Worm (Caenorhabditis elegans) whole organism, early embryonic: ENCODE results near the gene arx-4.
A peak's percentile ranks its signal among the peaks of the same experiment; 100 is the strongest.

Experiments used
- B0310.2 ChIP-seq: sonication (generic microtip); optimal IDR thresholded peaks from 2 replicates; lab custom pipeline; 2016; ENCODE audit warnings: mild to moderate bottlenecking, missing genetic modification characterization, missing compliant biosample characterization
- F13C5.2 ChIP-seq: sonication (generic microtip); optimal IDR thresholded peaks from 2 replicates; lab custom pipeline; 2017; ENCODE audit warnings: mild to moderate bottlenecking, missing genetic modification characterization, inconsistent platforms, missing compliant biosample characterization
- aly-1 ChIP-seq: sonication (generic microtip); optimal IDR thresholded peaks from 2 replicates; lab custom pipeline; 2016; ENCODE audit warnings: missing genetic modification characterization, missing compliant biosample characterization
- ama-1 ChIP-seq: fragments of 150-350 bp; optimal IDR thresholded peaks from 2 replicates; lab custom pipeline; 2014
- ceh-13 ChIP-seq: fragments of 200-800 bp; sonication (Bioruptor generic); optimal IDR thresholded peaks from 2 replicates; lab custom pipeline; 2018; ENCODE audit warnings: mild to moderate bottlenecking, missing genetic modification characterization, missing compliant biosample characterization
- ceh-36 ChIP-seq: sonication (generic microtip); optimal IDR thresholded peaks from 2 replicates; lab custom pipeline; 2016; ENCODE audit warnings: missing genetic modification characterization, inconsistent platforms, missing compliant biosample characterization
- ets-7 ChIP-seq: sonication (generic microtip); optimal IDR thresholded peaks from 2 replicates; lab custom pipeline; 2016; ENCODE audit warnings: missing genotype, missing genetic modification characterization, missing compliant biosample characterization
- flt-1 ChIP-seq: fragments of 200-800 bp; sonication (Bioruptor generic); IDR thresholded peaks from 2 replicates; pipeline ENCODE4 v1.3.6; 2022; ENCODE audit warnings: missing genetic modification characterization, missing compliant biosample characterization
- hmbx-1 ChIP-seq: sonication (generic microtip); optimal IDR thresholded peaks from 2 replicates; lab custom pipeline; 2016; ENCODE audit warnings: mild to moderate bottlenecking, missing genetic modification characterization, missing compliant biosample characterization
- hmg-4 ChIP-seq: fragments of 200-800 bp; sonication (Bioruptor generic); optimal IDR thresholded peaks from 2 replicates; lab custom pipeline; 2018; ENCODE audit warnings: mild to moderate bottlenecking, missing genetic modification characterization, missing compliant biosample characterization
- hnd-1 ChIP-seq: sonication (generic microtip); optimal IDR thresholded peaks from 2 replicates; lab custom pipeline; 2016; ENCODE audit warnings: missing genetic modification characterization, missing compliant biosample characterization
- pes-1 ChIP-seq: fragments of 200-800 bp; sonication (Bioruptor generic); IDR thresholded peaks from 2 replicates; pipeline ENCODE4 v1.3.6; 2022; ENCODE audit warnings: missing genetic modification reagents, missing genetic modification characterization, missing compliant biosample characterization
- scrt-1 ChIP-seq: fragments of 200-800 bp; sonication (Bioruptor generic); IDR thresholded peaks from 2 replicates; pipeline ENCODE4 v1.3.6; 2022; ENCODE audit warnings: missing genetic modification characterization, missing compliant biosample characterization
- sea-1 ChIP-seq: fragments of 200-800 bp; sonication (Bioruptor generic); conservative IDR thresholded peaks from 2 replicates; pipeline ENCODE4 v1.3.6; 2022; ENCODE audit warnings: missing genetic modification characterization, missing compliant biosample characterization
- tbx-11 ChIP-seq: fragments of 200-800 bp; sonication (Bioruptor generic); IDR thresholded peaks from 2 replicates; pipeline ENCODE4 v1.3.6; 2022; ENCODE audit warnings: missing genetic modification characterization, missing compliant biosample characterization
- tbx-37 ChIP-seq: fragments of 200-800 bp; sonication (Bioruptor generic); conservative IDR thresholded peaks from 2 replicates; pipeline ENCODE4 v1.3.6; 2022; ENCODE audit warnings: missing genetic modification reagents, missing genetic modification characterization, missing compliant biosample characterization
- tra-4 ChIP-seq: sonication (generic microtip); optimal IDR thresholded peaks from 2 replicates; lab custom pipeline; 2017; ENCODE audit warnings: missing genetic modification characterization, missing compliant biosample characterization

Gene arx-4

ce11 chrIII:832855-833504 is 29.1 kb upstream of the arx-4 start, which contains the start of gene zip-2:
Gene zip-2, plus strand, starts transcription at chrIII:832982.
- no peak for TF ChIP-seq ets-7

DNA sequence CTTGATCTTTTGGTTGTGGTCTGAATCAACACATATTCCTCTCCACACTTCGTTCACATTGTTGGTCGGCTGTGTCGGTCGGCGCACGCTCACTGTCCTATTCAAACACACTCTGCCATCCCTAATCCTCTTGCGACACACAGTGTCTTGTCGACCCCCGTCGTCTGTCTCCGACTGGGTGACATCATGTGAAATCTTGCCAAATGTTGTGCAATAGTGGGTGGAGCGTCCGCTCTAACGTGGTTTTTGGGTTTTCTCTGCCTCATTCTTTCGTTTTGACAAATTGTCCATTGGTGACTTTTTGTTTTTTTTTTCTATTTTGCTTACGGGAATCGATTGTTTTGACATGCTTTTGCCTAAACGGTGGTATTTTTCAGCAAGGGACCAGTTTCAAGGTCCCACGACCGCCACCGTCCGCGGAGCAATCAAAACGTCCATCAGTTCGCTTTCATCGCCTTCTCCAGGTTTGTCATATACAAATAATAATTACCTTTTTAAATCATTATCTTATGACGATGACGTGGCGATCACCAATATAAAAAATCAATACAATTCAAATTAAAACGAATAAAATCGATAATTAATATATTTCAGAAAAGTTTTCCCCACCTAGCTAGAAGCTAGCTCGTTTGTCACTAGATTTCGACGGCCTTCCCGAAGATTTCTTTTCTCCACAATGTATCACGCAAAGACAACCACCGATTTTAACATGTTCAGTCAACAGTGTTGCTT is 28.2 kb upstream of the arx-4 start:
- TF ChIP-seq hmbx-1 (tag; lab: Kevin White, UChicago) (no peak), hnd-1 (tag; lab: Kevin White, UChicago) (no peak), F13C5.2 (tag; lab: Kevin White, UChicago) (peak; percentile 48), pes-1 (GFP tag; lab: Robert Waterston, UW) (no peak), ets-7 (no peak), B0310.2 (tag; lab: Kevin White, UChicago) (no peak), flt-1 (GFP tag; lab: Robert Waterston, UW) (peak; percentile 54), tbx-37 (GFP tag; lab: Robert Waterston, UW) (0 out of 2 replicates have a peak, but pooled peaks have one; percentile 13), hmg-4 (GFP tag; lab: Kevin White, UChicago) (peak; percentile 76), ceh-13 (GFP tag; lab: Kevin White, UChicago) (no peak), ama-1 (lab: Kevin White, UChicago) (peak; percentile 16), scrt-1 (GFP tag; lab: Robert Waterston, UW) (no peak), ceh-36 (no peak), tra-4 (tag; lab: Kevin White, UChicago) (no peak), aly-1 (tag; lab: Kevin White, UChicago) (no peak), sea-1 (0 out of 2 replicates have a peak, but pooled peaks have one; percentile 53), tbx-11 (GFP tag; lab: Robert Waterston, UW) (no peak)

DNA sequence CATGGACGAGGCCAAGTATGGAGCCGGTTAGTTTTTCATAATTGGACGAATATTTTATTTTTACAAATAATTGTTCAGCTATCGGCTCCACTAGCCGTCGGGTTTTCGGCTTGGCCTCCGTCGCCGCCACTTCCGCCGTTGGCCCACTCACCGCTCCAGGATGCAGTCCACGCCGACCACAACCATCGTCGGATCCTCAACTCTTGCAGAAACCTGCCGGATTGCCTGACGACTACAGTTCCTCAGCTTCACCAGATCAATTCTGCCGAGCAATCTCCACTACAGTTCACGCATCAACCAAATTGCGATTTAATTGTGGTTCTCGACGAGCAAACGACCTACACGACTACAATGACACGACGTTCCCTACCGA is 27.7 kb upstream of the arx-4 start:
- TF ChIP-seq hmg-4 (GFP tag; lab: Kevin White, UChicago) (peak; percentile 18), aly-1 (tag; lab: Kevin White, UChicago) (no peak), tbx-11 (GFP tag; lab: Robert Waterston, UW) (0 out of 2 replicates have a peak, but pooled peaks have one; percentile 11), ceh-13 (GFP tag; lab: Kevin White, UChicago) (no peak), hnd-1 (tag; lab: Kevin White, UChicago) (no peak), F13C5.2 (tag; lab: Kevin White, UChicago) (no peak), ceh-36 (no peak)

DNA sequence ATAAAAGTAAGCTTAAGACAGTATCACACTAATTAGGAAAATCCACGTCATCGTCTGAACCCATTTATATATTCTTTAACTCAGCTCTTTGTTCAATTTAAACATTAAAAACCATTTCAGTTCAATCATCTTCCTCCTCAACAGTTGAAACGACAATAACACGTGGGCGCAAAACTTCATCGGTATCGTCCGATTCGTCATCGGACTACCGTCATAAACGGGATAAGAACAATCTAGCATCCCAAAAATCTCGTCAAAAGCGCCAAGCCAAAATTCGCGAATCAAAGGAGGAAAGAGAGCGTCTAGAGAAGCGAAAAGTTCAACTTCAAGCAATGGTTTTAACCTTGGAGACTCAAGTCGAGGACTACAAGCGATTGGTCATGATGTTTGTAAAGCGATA is 26.9 kb upstream of the arx-4 start:
- no peak for TF ChIP-seq pes-1 (GFP tag; lab: Robert Waterston, UW)

- TF ChIP-seq F13C5.2 (tag; lab: Kevin White, UChicago) (peak; percentile 75), B0310.2 (tag; lab: Kevin White, UChicago) (peak; percentile 44), ceh-36 (peak; percentile 62), flt-1 (GFP tag; lab: Robert Waterston, UW) (peak; percentile 29; the same call in 1 of the 2 replicates), aly-1 (tag; lab: Kevin White, UChicago) (no peak), hmbx-1 (tag; lab: Kevin White, UChicago) (peak; percentile 39), ets-7 (no peak), ama-1 (lab: Kevin White, UChicago) (peak; percentile 96), ceh-13 (GFP tag; lab: Kevin White, UChicago) (no peak), pes-1 (GFP tag; lab: Robert Waterston, UW) (peak; percentile 80; the same call in 1 of the 2 replicates), hnd-1 (tag; lab: Kevin White, UChicago) (peak; percentile 49), tra-4 (tag; lab: Kevin White, UChicago) (peak; percentile 48), sea-1 (peak; percentile 75; the same call in 1 of the 2 replicates), scrt-1 (GFP tag; lab: Robert Waterston, UW) (peak; percentile 78; the same call in 1 of the 2 replicates), tbx-11 (GFP tag; lab: Robert Waterston, UW) (0 out of 2 replicates have a peak, but pooled peaks have one; percentile 48), tbx-37 (GFP tag; lab: Robert Waterston, UW) (peak; percentile 34; the same call in 1 of the 2 replicates), hmg-4 (GFP tag; lab: Kevin White, UChicago) (peak; percentile 81)
Measured at ce11 chrIII:835713-836278, 26.3 kb upstream of the arx-4 start.

DNA sequence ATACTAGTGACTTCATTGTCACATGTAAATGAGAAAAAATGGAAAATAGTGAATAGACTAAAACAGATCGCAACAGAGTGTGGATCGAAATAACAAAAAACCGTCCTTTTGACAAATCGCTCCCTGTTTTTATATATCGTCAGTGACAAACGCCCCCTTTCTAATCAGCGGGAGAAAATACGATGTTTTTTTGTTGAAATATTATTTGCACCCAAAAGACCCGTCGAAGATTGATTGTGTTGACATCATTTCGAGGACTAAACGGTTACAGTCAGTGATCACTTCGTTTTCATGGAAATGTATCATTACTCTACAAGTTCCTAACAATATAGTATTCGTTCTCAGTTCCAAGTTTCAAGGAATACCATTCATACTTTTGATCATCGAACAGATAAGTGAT is 22.6 kb upstream of the arx-4 start, which contains the start of gene dos-3:
Gene dos-3 (minus strand): TSS at position 101 of the 400 bp plus-strand sequence.
- TF ChIP-seq tbx-11 (GFP tag; lab: Robert Waterston, UW) = no peak
- no peak for TF ChIP-seq tbx-37 (GFP tag; lab: Robert Waterston, UW)
- no peak for TF ChIP-seq tra-4 (tag; lab: Kevin White, UChicago)
- TF ChIP-seq B0310.2 (tag; lab: Kevin White, UChicago) = no peak
- no peak for TF ChIP-seq pes-1 (GFP tag; lab: Robert Waterston, UW)
- TF ChIP-seq hmbx-1 (tag; lab: Kevin White, UChicago) = no peak
- TF ChIP-seq F13C5.2 (tag; lab: Kevin White, UChicago) = no peak
- TF ChIP-seq ceh-36 = no peak
- no peak for TF ChIP-seq aly-1 (tag; lab: Kevin White, UChicago)
- no peak for TF ChIP-seq sea-1
- TF ChIP-seq ceh-13 (GFP tag; lab: Kevin White, UChicago) = no peak
- TF ChIP-seq scrt-1 (GFP tag; lab: Robert Waterston, UW) = no peak
- no peak for TF ChIP-seq flt-1 (GFP tag; lab: Robert Waterston, UW)
- TF ChIP-seq ets-7 = no peak

DNA sequence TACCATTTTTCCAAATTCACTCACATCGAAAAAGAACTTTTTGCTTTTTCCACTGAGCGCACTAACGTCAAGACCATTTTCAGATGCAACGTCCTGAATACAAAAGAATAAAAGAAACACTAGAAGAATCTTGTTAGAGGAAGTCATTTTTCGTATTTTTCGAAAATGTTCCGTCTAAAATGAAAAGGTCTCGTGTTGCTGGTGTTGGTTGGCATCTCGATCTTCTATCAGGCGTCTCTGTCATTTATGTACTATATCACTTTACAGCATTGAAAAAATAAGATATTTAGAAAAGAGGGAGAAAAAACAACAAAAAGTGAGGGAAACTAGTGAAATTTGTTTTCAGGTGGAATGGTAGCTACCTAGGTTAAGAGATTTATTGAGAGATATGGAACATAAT is 20.9 kb upstream of the arx-4 start, which contains the start of gene K02F3.9:
Gene K02F3.9 (minus strand): TSS at position 190 of the 400 bp plus-strand sequence.
- TF ChIP-seq flt-1 (GFP tag; lab: Robert Waterston, UW) (no peak), ceh-36 (no peak), sea-1 (no peak), tbx-11 (GFP tag; lab: Robert Waterston, UW) (no peak), hmbx-1 (tag; lab: Kevin White, UChicago) (no peak), ets-7 (no peak), hnd-1 (tag; lab: Kevin White, UChicago) (no peak), ama-1 (lab: Kevin White, UChicago) (no peak), pes-1 (GFP tag; lab: Robert Waterston, UW) (no peak)
